Worm (Caenorhabditis elegans): ENCODE measurements around the gene bbln-1.

DNA sequence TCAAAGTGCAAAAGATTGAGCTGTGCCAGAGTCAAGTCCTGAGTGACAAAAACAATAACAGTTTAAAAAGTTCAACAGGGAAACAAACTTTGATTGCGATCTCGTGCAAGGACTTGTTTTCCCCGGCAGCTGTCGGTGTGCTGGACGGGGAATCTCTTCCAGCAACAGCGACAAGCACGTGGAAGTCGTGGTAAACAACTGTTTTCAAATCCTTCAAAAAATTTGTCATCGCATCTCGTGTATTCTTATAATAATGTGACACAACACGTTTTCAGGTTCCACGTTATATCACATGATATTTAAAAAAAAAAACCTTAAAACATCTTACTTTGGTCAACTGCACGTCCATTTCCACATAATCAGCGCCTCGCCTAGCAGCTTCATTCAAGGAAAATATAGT lies 43.7 kb downstream of the bbln-1 start:
- TF ChIP-seq nhr-2 (tag; optimal IDR thresholded peaks at IDR 0.05) (no peak), drap-1 (GFP tag; optimal IDR thresholded peaks at IDR 0.05) (no peak), blmp-1 (tag; optimal IDR thresholded peaks at IDR 0.05) (no peak), nhr-76 (tag; optimal IDR thresholded peaks at IDR 0.05) (no peak), M03D4.4 (tag; optimal IDR thresholded peaks at IDR 0.05) (no peak), sptf-1 (tag; optimal IDR thresholded peaks at IDR 0.05) (no peak), lin-13 (tag; optimal IDR thresholded peaks at IDR 0.05) (no peak), nhr-12 (tag; optimal IDR thresholded peaks at IDR 0.05) (no peak), flh-1 (GFP tag; optimal IDR thresholded peaks at IDR 0.05) (no peak), lsy-2 (tag; optimal IDR thresholded peaks at IDR 0.05) (no peak), nhr-237 (tag; optimal IDR thresholded peaks at IDR 0.05) (no peak)

Data from whole organism, mixed stage, embryonic.